Worm (Caenorhabditis elegans) whole organism, L4/young adult: Measurements from ENCODE around the gene F01G10.4.

Experiments used
- W03F9.2 ChIP-seq: fragments of 150-350 bp; optimal IDR thresholded peaks from 2 replicates; lab custom pipeline; 2014; ENCODE audit warnings: missing biosample characterization, missing genetic modification characterization
- him-1 ChIP-seq: sonication (generic microtip); optimal IDR thresholded peaks from 2 replicates; lab custom pipeline; 2016; ENCODE audit warnings: missing genotype, missing genetic modification reagents, missing genetic modification characterization, missing compliant biosample characterization

ce11 chrIV:10259557-10259956 is 27.2 kb upstream of the F01G10.4 start, which contains the start of gene F01G10.9:
- TF ChIP-seq him-1 (tag; lab: Kevin White, UChicago) (no peak), W03F9.2 (tag; lab: Kevin White, UChicago) (no peak)
